Worm (Caenorhabditis elegans) whole organism, L3 larva: Measurements from ENCODE around the gene F21C10.3.

ENCODE experiments used
- R02D3.7 ChIP-seq: fragments of 150-350 bp; optimal IDR thresholded peaks from 2 replicates; lab custom pipeline; 2014; ENCODE audit warnings: missing biosample characterization, missing genetic modification characterization
- ZK546.5 ChIP-seq: sonication (generic microtip); optimal IDR thresholded peaks from 2 replicates; lab custom pipeline; 2017; ENCODE audit warnings: missing biosample characterization, missing genetic modification characterization
- aly-2 ChIP-seq: fragments of 150-350 bp; optimal IDR thresholded peaks from 2 replicates; lab custom pipeline; 2014; ENCODE audit warnings: missing biosample characterization, missing genetic modification characterization
- ama-1 ChIP-seq: fragments of 150-350 bp; optimal IDR thresholded peaks from 2 replicates; lab custom pipeline; 2018
- ceh-16 ChIP-seq: sonication (generic microtip); optimal IDR thresholded peaks from 2 replicates; lab custom pipeline; 2017; ENCODE audit warnings: missing biosample characterization, missing genetic modification characterization
- ceh-28 ChIP-seq: fragments of 150-350 bp; optimal IDR thresholded peaks from 2 replicates; lab custom pipeline; 2014; ENCODE audit warnings: missing biosample characterization, missing genetic modification reagents, missing genetic modification characterization
- ceh-82 ChIP-seq: fragments of 150-350 bp; optimal IDR thresholded peaks from 2 replicates; lab custom pipeline; 2014; ENCODE audit warnings: missing biosample characterization, missing genetic modification characterization
- ceh-9 ChIP-seq: sonication (generic microtip); optimal IDR thresholded peaks from 2 replicates; lab custom pipeline; 2018; ENCODE audit warnings: missing biosample characterization, missing genetic modification characterization
- daf-12 ChIP-seq: fragments of 150-350 bp; optimal IDR thresholded peaks from 2 replicates; lab custom pipeline; 2014; ENCODE audit warnings: missing biosample characterization, missing genetic modification reagents, missing genetic modification characterization
- egl-27 ChIP-seq: sonication (generic microtip); optimal IDR thresholded peaks from 4 replicates; lab custom pipeline; 2017; ENCODE audit warnings: missing biosample characterization, missing genetic modification reagents, missing genetic modification characterization
- egl-5 ChIP-seq: fragments of 150-350 bp; optimal IDR thresholded peaks from 2 replicates; lab custom pipeline; 2017; ENCODE audit warnings: missing biosample characterization, missing genetic modification reagents, missing genetic modification characterization, inconsistent platforms
- elt-1 ChIP-seq: fragments of 150-350 bp; optimal IDR thresholded peaks from 2 replicates; lab custom pipeline; 2014; ENCODE audit warnings: missing biosample characterization, missing genetic modification characterization
- elt-2 ChIP-seq: sonication (generic microtip); optimal IDR thresholded peaks from 2 replicates; lab custom pipeline; 2016; ENCODE audit warnings: missing genetic modification reagents, mild to moderate bottlenecking, missing genetic modification characterization, missing compliant biosample characterization
- elt-3 ChIP-seq, 3 experiments: fragments of 150-350 bp in 1 of 3; sonication (generic microtip) in 2 of 3; optimal IDR thresholded peaks; 2 replicates in 2 of 3; 4 replicates in 1 of 3; lab custom pipeline; 2014 to 2017; ENCODE audit warnings: missing biosample characterization in 3 of 3, missing genetic modification characterization in 3 of 3
- eor-1 ChIP-seq, 2 experiments: fragments of 150-350 bp; optimal IDR thresholded peaks; 2 replicates each; lab custom pipeline; 2014 to 2018; ENCODE audit warnings: missing biosample characterization in 2 of 2, missing genetic modification characterization in 2 of 2
- fkh-10 ChIP-seq: sonication (generic microtip); optimal IDR thresholded peaks from 2 replicates; lab custom pipeline; 2017; ENCODE audit warnings: missing biosample characterization, missing genetic modification reagents, missing genetic modification characterization
- fkh-2 ChIP-seq: fragments of 150-350 bp; optimal IDR thresholded peaks from 2 replicates; lab custom pipeline; 2014; ENCODE audit warnings: missing biosample characterization, missing genetic modification reagents, missing genetic modification characterization
- fos-1 ChIP-seq: fragments of 150-350 bp; optimal IDR thresholded peaks from 2 replicates; lab custom pipeline; 2014; ENCODE audit warnings: missing biosample characterization, missing genetic modification characterization
- hmg-11 ChIP-seq: sonication (generic microtip); optimal IDR thresholded peaks from 2 replicates; lab custom pipeline; 2016; ENCODE audit warnings: missing genetic modification characterization, missing compliant biosample characterization
- jun-1 ChIP-seq: fragments of 150-350 bp; optimal IDR thresholded peaks from 2 replicates; lab custom pipeline; 2014; ENCODE audit warnings: missing biosample characterization, missing genetic modification reagents, missing genetic modification characterization
- lin-15B ChIP-seq: fragments of 150-350 bp; optimal IDR thresholded peaks from 2 replicates; lab custom pipeline; 2014; ENCODE audit warnings: missing biosample characterization, missing genetic modification characterization
- lin-39 ChIP-seq: fragments of 150-350 bp; optimal IDR thresholded peaks from 2 replicates; lab custom pipeline; 2018; ENCODE audit warnings: missing biosample characterization, missing genetic modification reagents, missing genetic modification characterization
- lsy-12 ChIP-seq: sonication (generic microtip); optimal IDR thresholded peaks from 2 replicates; lab custom pipeline; 2016; ENCODE audit warnings: mild to moderate bottlenecking, missing genetic modification characterization, missing compliant biosample characterization
- mdl-1 ChIP-seq: fragments of 150-350 bp; optimal IDR thresholded peaks from 2 replicates; lab custom pipeline; 2014; ENCODE audit warnings: missing biosample characterization, missing genetic modification characterization
- mml-1 ChIP-seq: fragments of 150-350 bp; sonication (generic microtip); optimal IDR thresholded peaks from 3 replicates; lab custom pipeline; 2014; ENCODE audit warnings: missing biosample characterization, missing genetic modification characterization
- nfya-1 ChIP-seq: sonication (generic microtip); optimal IDR thresholded peaks from 2 replicates; lab custom pipeline; 2017; ENCODE audit warnings: missing genetic modification characterization, mild to moderate bottlenecking, missing compliant biosample characterization, antibody characterized with exemption, moderate library complexity; ENCODE audit not compliant: insufficient read depth
- nhr-11 ChIP-seq: fragments of 150-350 bp; optimal IDR thresholded peaks from 2 replicates; lab custom pipeline; 2014; ENCODE audit warnings: missing biosample characterization, missing genetic modification characterization
- nhr-12 ChIP-seq: fragments of 150-350 bp; optimal IDR thresholded peaks from 2 replicates; lab custom pipeline; 2014; ENCODE audit warnings: missing biosample characterization, missing genetic modification characterization
- nhr-23 ChIP-seq: fragments of 150-350 bp; optimal IDR thresholded peaks from 2 replicates; lab custom pipeline; 2014; ENCODE audit warnings: missing biosample characterization, missing genetic modification reagents, missing genetic modification characterization
- nhr-237 ChIP-seq: fragments of 150-350 bp; optimal IDR thresholded peaks from 2 replicates; lab custom pipeline; 2014; ENCODE audit warnings: missing biosample characterization, missing genetic modification characterization
- nhr-25 ChIP-seq: sonication (generic microtip); optimal IDR thresholded peaks from 2 replicates; lab custom pipeline; 2017; ENCODE audit warnings: missing biosample characterization, missing genetic modification characterization
- nhr-28 ChIP-seq: fragments of 150-350 bp; optimal IDR thresholded peaks from 2 replicates; lab custom pipeline; 2014; ENCODE audit warnings: missing biosample characterization, missing genetic modification characterization
- nhr-43 ChIP-seq: sonication (generic microtip); optimal IDR thresholded peaks from 2 replicates; lab custom pipeline; 2016; ENCODE audit warnings: mild to moderate bottlenecking, missing genetic modification characterization, missing compliant biosample characterization; ENCODE audit not compliant: poor library complexity, severe bottlenecking
- nhr-67 ChIP-seq: fragments of 150-350 bp; optimal IDR thresholded peaks from 2 replicates; lab custom pipeline; 2014; ENCODE audit warnings: missing biosample characterization, missing genetic modification characterization
- nhr-76 ChIP-seq: fragments of 150-350 bp; sonication (generic microtip); optimal IDR thresholded peaks from 5 replicates; lab custom pipeline; 2014; ENCODE audit warnings: missing biosample characterization, missing genetic modification characterization
- nhr-77 ChIP-seq: fragments of 150-350 bp; optimal IDR thresholded peaks from 2 replicates; lab custom pipeline; 2014; ENCODE audit warnings: missing biosample characterization, missing genetic modification characterization
- pha-4 ChIP-seq: fragments of 150-350 bp; optimal IDR thresholded peaks from 2 replicates; lab custom pipeline; 2014; ENCODE audit warnings: missing biosample characterization, missing genetic modification reagents, missing genetic modification characterization
- pqm-1 ChIP-seq: fragments of 150-350 bp; optimal IDR thresholded peaks from 2 replicates; lab custom pipeline; 2017; ENCODE audit warnings: missing biosample characterization, missing genetic modification characterization, inconsistent platforms
- sea-2 ChIP-seq: fragments of 150-350 bp; sonication (generic microtip); optimal IDR thresholded peaks from 4 replicates; lab custom pipeline; 2014; ENCODE audit warnings: missing biosample characterization, missing genetic modification reagents, missing genetic modification characterization
- skn-1 ChIP-seq: fragments of 150-350 bp; optimal IDR thresholded peaks from 2 replicates; lab custom pipeline; 2014; ENCODE audit warnings: missing biosample characterization, missing genetic modification characterization
- snpc-4 ChIP-seq: fragments of 150-350 bp; optimal IDR thresholded peaks from 2 replicates; lab custom pipeline; 2014; ENCODE audit warnings: missing biosample characterization, missing genetic modification characterization
- tbx-2 ChIP-seq: sonication (generic microtip); optimal IDR thresholded peaks from 2 replicates; lab custom pipeline; 2016; ENCODE audit warnings: mild to moderate bottlenecking, missing genetic modification characterization, missing compliant biosample characterization
- unc-39 ChIP-seq: sonication (generic microtip); optimal IDR thresholded peaks from 4 replicates; lab custom pipeline; 2017; ENCODE audit warnings: missing biosample characterization, missing genetic modification characterization
- unc-62 ChIP-seq: fragments of 150-350 bp; sonication (generic microtip); optimal IDR thresholded peaks from 4 replicates; lab custom pipeline; 2014; ENCODE audit warnings: missing biosample characterization, missing genetic modification reagents, missing genetic modification characterization
- zag-1 ChIP-seq: fragments of 150-350 bp; optimal IDR thresholded peaks from 2 replicates; lab custom pipeline; 2014; ENCODE audit warnings: missing biosample characterization, missing genetic modification characterization
- ztf-11 ChIP-seq: fragments of 150-350 bp; optimal IDR thresholded peaks from 2 replicates; lab custom pipeline; 2014; ENCODE audit warnings: missing biosample characterization, missing genetic modification characterization
- ztf-4 ChIP-seq: fragments of 150-350 bp; optimal IDR thresholded peaks from 2 replicates; lab custom pipeline; 2014; ENCODE audit warnings: missing biosample characterization, missing genetic modification characterization

The F21C10.3 gene

DNA sequence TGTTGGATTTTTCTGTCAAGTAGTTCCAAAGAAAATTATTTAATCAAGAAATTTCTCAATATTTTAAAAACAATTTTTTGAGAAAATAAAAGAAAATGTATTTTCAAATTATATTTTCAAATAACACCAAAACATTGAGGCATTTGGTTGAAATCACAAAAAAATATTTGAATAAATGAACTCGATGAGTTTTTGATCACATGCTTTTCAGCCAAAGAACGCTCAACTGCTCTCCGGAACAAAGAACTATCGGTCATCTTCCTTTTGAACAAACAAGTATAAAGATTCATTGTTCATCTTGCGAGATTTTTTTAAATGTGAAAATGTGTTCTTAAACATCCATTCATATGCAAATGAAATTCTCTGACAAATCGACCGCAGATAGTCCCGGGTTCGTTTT lies 32.9 kb upstream of the F21C10.3 start:
- TF ChIP-seq pha-4 (tag; lab: Kevin White, UChicago) (peak; percentile 50), skn-1 (tag; lab: Kevin White, UChicago) (no peak), nhr-77 (tag; lab: Kevin White, UChicago) (no peak), egl-5 (tag; lab: Kevin White, UChicago) (no peak), elt-1 (tag; lab: Kevin White, UChicago) (no peak), pqm-1 (tag; lab: Kevin White, UChicago) (peak; percentile 61), fkh-10 (GFP tag; lab: Kevin White, UChicago) (peak; percentile 41)
- TF ChIP-seq, all 47 proteins: peak for 3

DNA sequence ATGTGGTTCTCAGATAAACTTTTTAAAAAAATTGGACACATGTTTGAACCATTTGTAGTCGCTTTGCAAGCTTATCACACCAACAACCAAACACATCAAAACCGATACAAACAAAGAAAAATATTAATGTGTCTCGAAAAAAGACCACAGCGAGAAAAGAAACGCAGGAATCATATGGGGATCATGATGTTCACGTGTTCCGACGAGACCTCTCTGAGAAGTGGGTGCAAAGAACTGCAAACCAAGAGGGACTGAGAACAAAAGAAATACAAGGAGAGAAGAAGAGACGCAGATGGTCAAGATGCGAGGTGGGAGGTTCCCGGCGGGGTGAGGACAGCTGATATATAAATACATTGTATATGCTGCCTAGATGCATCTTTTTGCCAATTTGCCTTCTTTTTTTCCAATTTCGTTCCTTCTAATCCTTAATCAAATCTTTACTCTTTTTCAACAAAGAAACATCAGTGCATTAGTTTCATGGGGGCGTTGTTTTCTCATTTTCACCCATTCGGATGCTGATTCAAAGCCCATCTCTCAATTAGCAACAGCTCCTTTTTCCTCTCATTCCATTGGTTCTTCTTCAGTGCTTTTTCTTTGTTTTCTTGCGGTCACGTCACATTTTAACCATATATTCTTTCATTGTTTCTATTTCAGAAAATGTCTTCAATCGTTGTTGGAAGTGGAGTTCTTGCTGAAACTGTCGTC lies 32.1 kb upstream of the F21C10.3 start, which contains the start of gene F21C10.10:
Gene F21C10.10 (plus strand): TSS at position 655 of the 705 bp plus-strand sequence.
- no peak for TF ChIP-seq ama-1
- no peak for TF ChIP-seq unc-39 (tag; lab: Kevin White, UChicago)
- peak; percentile 23 for TF ChIP-seq nhr-77 (tag; lab: Kevin White, UChicago)
- TF ChIP-seq snpc-4 (tag; lab: Kevin White, UChicago): peak; percentile 55
- TF ChIP-seq lsy-12 (tag; lab: Kevin White, UChicago): peak; percentile 41
- no peak for TF ChIP-seq zag-1 (tag; lab: Kevin White, UChicago)
- TF ChIP-seq daf-12 (tag; lab: Kevin White, UChicago): no peak
- TF ChIP-seq nhr-28 (tag; lab: Kevin White, UChicago): no peak
- TF ChIP-seq fkh-10 (GFP tag; lab: Kevin White, UChicago): no peak
- no peak for TF ChIP-seq eor-1 (tag; optimal IDR thresholded peaks at IDR 0.05; lab: Kevin White, UChicago)
- peak; percentile 92 for TF ChIP-seq nhr-76
- peak; percentile 89 for TF ChIP-seq pqm-1 (tag; lab: Kevin White, UChicago)
- no peak for TF ChIP-seq nhr-237 (tag; lab: Kevin White, UChicago)
- TF ChIP-seq lin-39: peak; percentile 84
- TF ChIP-seq jun-1: peak; percentile 91
- TF ChIP-seq ztf-4: peak; percentile 65
- no peak for TF ChIP-seq nhr-67
- no peak for TF ChIP-seq ceh-16 (tag; lab: Kevin White, UChicago)
- peak; percentile 54 for TF ChIP-seq egl-27 (tag; lab: Kevin White, UChicago)
- peak; percentile 84 for TF ChIP-seq egl-5 (tag; lab: Kevin White, UChicago)
- TF ChIP-seq elt-3 (tag; optimal IDR thresholded peaks at IDR 0.05; lab: Kevin White, UChicago): peak in 2 of 3 experiments; percentile 43 to 81
- peak; percentile 93 for TF ChIP-seq elt-2 (tag; lab: Kevin White, UChicago)
- TF ChIP-seq elt-1 (tag; lab: Kevin White, UChicago): no peak
- peak; percentile 62 for TF ChIP-seq hmg-11
- peak; percentile 80 for TF ChIP-seq ceh-28 (tag; lab: Kevin White, UChicago)
- TF ChIP-seq fos-1 (tag; lab: Kevin White, UChicago): peak; percentile 15
- peak; percentile 6 for TF ChIP-seq skn-1 (tag; lab: Kevin White, UChicago)
- peak; percentile 33 for TF ChIP-seq nhr-11 (tag; lab: Kevin White, UChicago)
- no peak for TF ChIP-seq aly-2 (tag; lab: Kevin White, UChicago)
- TF ChIP-seq nhr-12 (tag; lab: Kevin White, UChicago): no peak
- peak; percentile 96 for TF ChIP-seq pha-4 (tag; lab: Kevin White, UChicago)
- TF ChIP-seq fkh-2 (tag; lab: Kevin White, UChicago): no peak
- peak; percentile 82 for TF ChIP-seq mml-1
- peak; percentile 47 for TF ChIP-seq unc-62 (GFP tag; lab: Kevin White, UChicago)
- peak; percentile 57 for TF ChIP-seq tbx-2 (tag; lab: Kevin White, UChicago)
- peak; percentile 19 for TF ChIP-seq R02D3.7 (tag; lab: Kevin White, UChicago)
- TF ChIP-seq ceh-82 (tag; lab: Kevin White, UChicago): no peak
- TF ChIP-seq nhr-23 (tag; lab: Kevin White, UChicago): peak; percentile 95
- TF ChIP-seq nhr-25: peak; percentile 94
- TF ChIP-seq nfya-1 (tag; lab: Kevin White, UChicago): peak; percentile 85
- no peak for TF ChIP-seq ztf-11 (tag; lab: Kevin White, UChicago)
- peak; percentile 98 for TF ChIP-seq nhr-43
- TF ChIP-seq mdl-1: peak; percentile 89
- TF ChIP-seq sea-2: no peak
- TF ChIP-seq ZK546.5 (tag; lab: Kevin White, UChicago): no peak
- no peak for TF ChIP-seq lin-15B (tag; lab: Kevin White, UChicago)
- no peak for TF ChIP-seq ceh-9 (tag; lab: Kevin White, UChicago)
